Worm (Caenorhabditis elegans) whole organism, L2 larva: ENCODE measurements around the gene sre-26.

Experiments used
- ZK546.5 ChIP-seq: sonication (generic microtip); optimal IDR thresholded peaks from 2 replicates; lab custom pipeline; 2017; ENCODE audit warnings: missing biosample characterization, missing genetic modification characterization
- alr-1 ChIP-seq: fragments of 150-350 bp; optimal IDR thresholded peaks from 2 replicates; lab custom pipeline; 2014; ENCODE audit warnings: missing biosample characterization, missing genetic modification characterization
- aly-2 ChIP-seq: fragments of 150-350 bp; optimal IDR thresholded peaks from 2 replicates; lab custom pipeline; 2014; ENCODE audit warnings: missing biosample characterization, missing genetic modification characterization
- ama-1 ChIP-seq: fragments of 150-350 bp; optimal IDR thresholded peaks from 2 replicates; lab custom pipeline; 2018; ENCODE audit warnings: inconsistent platforms
- blmp-1 ChIP-seq: sonication (generic microtip); optimal IDR thresholded peaks from 2 replicates; lab custom pipeline; 2017; ENCODE audit warnings: missing genetic modification characterization, mild to moderate bottlenecking, missing compliant biosample characterization, antibody characterized with exemption, moderate library complexity; ENCODE audit not compliant: insufficient read depth
- ceh-16 ChIP-seq: fragments of 150-350 bp; optimal IDR thresholded peaks from 2 replicates; lab custom pipeline; 2014; ENCODE audit warnings: missing biosample characterization, missing genetic modification characterization
- dmd-4 ChIP-seq: sonication (generic microtip); optimal IDR thresholded peaks from 2 replicates; lab custom pipeline; 2017; ENCODE audit warnings: missing biosample characterization, missing genetic modification characterization
- egl-27 ChIP-seq: sonication (generic microtip); optimal IDR thresholded peaks from 3 replicates; lab custom pipeline; 2017; ENCODE audit warnings: missing biosample characterization, missing genetic modification reagents, missing genetic modification characterization
- elt-1 ChIP-seq: fragments of 150-350 bp; optimal IDR thresholded peaks from 2 replicates; lab custom pipeline; 2014; ENCODE audit warnings: missing biosample characterization, missing genetic modification characterization
- fos-1 ChIP-seq: fragments of 150-350 bp; optimal IDR thresholded peaks from 2 replicates; lab custom pipeline; 2014; ENCODE audit warnings: missing biosample characterization, missing genetic modification characterization
- lin-11 ChIP-seq: fragments of 150-350 bp; sonication (generic microtip); optimal IDR thresholded peaks from 2 replicates; lab custom pipeline; 2014; ENCODE audit warnings: missing biosample characterization, missing genetic modification characterization, inconsistent platforms, mixed read lengths
- lin-13 ChIP-seq: fragments of 150-350 bp; optimal IDR thresholded peaks from 2 replicates; lab custom pipeline; 2014; ENCODE audit warnings: missing biosample characterization, missing genetic modification reagents, missing genetic modification characterization
- lin-39 ChIP-seq: fragments of 150-350 bp; optimal IDR thresholded peaks from 2 replicates; lab custom pipeline; 2014; ENCODE audit warnings: missing biosample characterization, missing genetic modification reagents, missing genetic modification characterization
- lsy-2 ChIP-seq, 2 experiments: fragments of 150-350 bp in 1 of 2; sonication (generic microtip) in 1 of 2; optimal IDR thresholded peaks; 2 replicates each; lab custom pipeline; 2014 to 2017; ENCODE audit warnings: missing biosample characterization in 2 of 2, missing genetic modification characterization in 2 of 2
- mab-5 ChIP-seq: fragments of 150-350 bp; optimal IDR thresholded peaks from 2 replicates; lab custom pipeline; 2014; ENCODE audit warnings: missing biosample characterization, missing genetic modification characterization
- mdl-1 ChIP-seq, 2 experiments: fragments of 150-350 bp in 1 of 2; sonication (generic microtip) in 1 of 2; optimal IDR thresholded peaks; 2 replicates each; lab custom pipeline; 2017; ENCODE audit warnings: missing biosample characterization in 2 of 2, missing genetic modification characterization in 2 of 2
- nhr-10 ChIP-seq: sonication (generic microtip); optimal IDR thresholded peaks from 2 replicates; lab custom pipeline; 2017; ENCODE audit warnings: missing biosample characterization, missing genetic modification characterization
- nhr-11 ChIP-seq: fragments of 150-350 bp; optimal IDR thresholded peaks from 2 replicates; lab custom pipeline; 2014; ENCODE audit warnings: missing biosample characterization, missing genetic modification characterization
- nhr-129 ChIP-seq: fragments of 150-350 bp; optimal IDR thresholded peaks from 2 replicates; lab custom pipeline; 2014; ENCODE audit warnings: missing biosample characterization, missing genetic modification characterization
- nhr-21 ChIP-seq: fragments of 150-350 bp; optimal IDR thresholded peaks from 2 replicates; lab custom pipeline; 2014; ENCODE audit warnings: missing biosample characterization, missing genetic modification characterization
- nhr-23 ChIP-seq: fragments of 150-350 bp; optimal IDR thresholded peaks from 2 replicates; lab custom pipeline; 2014; ENCODE audit warnings: missing biosample characterization, missing genetic modification reagents, missing genetic modification characterization
- nhr-6 ChIP-seq: fragments of 150-350 bp; optimal IDR thresholded peaks from 2 replicates; lab custom pipeline; 2014; ENCODE audit warnings: missing biosample characterization, missing genetic modification characterization
- nhr-77 ChIP-seq: fragments of 150-350 bp; optimal IDR thresholded peaks from 2 replicates; lab custom pipeline; 2014; ENCODE audit warnings: missing biosample characterization, missing genetic modification characterization
- peb-1 ChIP-seq: fragments of 150-350 bp; optimal IDR thresholded peaks from 2 replicates; lab custom pipeline; 2014; ENCODE audit warnings: missing biosample characterization, missing genetic modification characterization
- sem-4 ChIP-seq: fragments of 150-350 bp; optimal IDR thresholded peaks from 2 replicates; lab custom pipeline; 2014; ENCODE audit warnings: missing biosample characterization, missing genetic modification reagents, missing genetic modification characterization
- skn-1 ChIP-seq: sonication (generic microtip); optimal IDR thresholded peaks from 2 replicates; lab custom pipeline; 2017; ENCODE audit warnings: missing biosample characterization, missing genetic modification characterization
- sma-3 ChIP-seq: sonication (generic microtip); optimal IDR thresholded peaks from 2 replicates; lab custom pipeline; 2016; ENCODE audit warnings: missing genetic modification reagents, missing genetic modification characterization, missing compliant biosample characterization
- sma-9 ChIP-seq, 2 experiments: fragments of 150-350 bp in 1 of 2; sonication (generic microtip) in 1 of 2; optimal IDR thresholded peaks; 2 replicates each; lab custom pipeline; 2014 to 2016; ENCODE audit warnings: missing genetic modification characterization in 2 of 2, mild to moderate bottlenecking in 1 of 2, missing biosample characterization in 1 of 2, missing compliant biosample characterization in 1 of 2, missing genetic modification reagents in 1 of 2, moderate library complexity in 1 of 2
- snpc-4 ChIP-seq: fragments of 150-350 bp; optimal IDR thresholded peaks from 2 replicates; lab custom pipeline; 2014; ENCODE audit warnings: missing biosample characterization, missing genetic modification characterization
- unc-55 ChIP-seq: fragments of 150-350 bp; sonication (generic microtip); optimal IDR thresholded peaks from 3 replicates; lab custom pipeline; 2014; ENCODE audit warnings: missing biosample characterization, missing genetic modification reagents, missing genetic modification characterization
- unc-62 ChIP-seq: fragments of 150-350 bp; optimal IDR thresholded peaks from 2 replicates; lab custom pipeline; 2014; ENCODE audit warnings: missing biosample characterization, missing genetic modification reagents, missing genetic modification characterization
- zag-1 ChIP-seq: fragments of 150-350 bp; optimal IDR thresholded peaks from 2 replicates; lab custom pipeline; 2014; ENCODE audit warnings: missing biosample characterization, missing genetic modification characterization
- ztf-11 ChIP-seq: sonication (generic microtip); optimal IDR thresholded peaks from 2 replicates; lab custom pipeline; 2017; ENCODE audit warnings: missing biosample characterization, missing genetic modification characterization
- ztf-4 ChIP-seq: fragments of 150-350 bp; optimal IDR thresholded peaks from 2 replicates; lab custom pipeline; 2014; ENCODE audit warnings: missing biosample characterization, missing genetic modification characterization

sre-26 gene

DNA sequence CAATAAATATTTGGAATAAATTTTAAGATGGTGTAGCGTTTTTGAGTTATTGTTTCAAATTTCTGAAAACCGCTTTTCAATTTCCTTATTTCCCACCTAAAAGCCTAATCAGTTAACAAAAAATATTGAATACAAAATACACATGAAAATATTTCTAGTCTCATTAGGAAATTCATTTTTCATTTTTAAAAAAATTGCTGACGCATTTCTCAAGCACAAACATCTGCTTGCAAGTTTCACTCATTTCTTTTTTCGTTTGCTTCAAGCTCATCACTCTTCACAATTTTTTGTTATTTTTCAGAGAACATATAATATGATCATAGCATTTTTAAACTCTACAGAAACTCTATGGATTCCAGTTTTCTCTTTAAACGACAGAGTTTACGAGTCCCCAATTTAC lies 32.4 kb downstream of the sre-26 start, which contains the start of gene sre-41:
Gene sre-41 (plus strand): TSS at position 301 of the 400 bp plus-strand sequence.
- no peak for TF ChIP-seq skn-1 (tag; lab: Kevin White, UChicago)
- TF ChIP-seq nhr-11 (tag; lab: Kevin White, UChicago), result no peak
- TF ChIP-seq nhr-10 (tag; lab: Kevin White, UChicago), result no peak
- no peak for TF ChIP-seq nhr-6
- TF ChIP-seq ceh-16 (tag; lab: Kevin White, UChicago), result no peak
- TF ChIP-seq lsy-2 (tag; optimal IDR thresholded peaks at IDR 0.05; lab: Kevin White, UChicago), result no peak
- TF ChIP-seq nhr-129 (tag; lab: Kevin White, UChicago), result no peak
- no peak for TF ChIP-seq egl-27 (tag; lab: Kevin White, UChicago)
- no peak for TF ChIP-seq nhr-77 (tag; lab: Kevin White, UChicago)
- no peak for TF ChIP-seq dmd-4
- TF ChIP-seq unc-55 (GFP tag; lab: Kevin White, UChicago), result no peak
- TF ChIP-seq unc-62 (GFP tag; lab: Kevin White, UChicago), result no peak
- TF ChIP-seq sem-4, result no peak
- no peak for TF ChIP-seq peb-1
- TF ChIP-seq mdl-1 (tag; optimal IDR thresholded peaks at IDR 0.05; lab: Kevin White, UChicago), result no peak
- no peak for TF ChIP-seq aly-2 (tag; lab: Kevin White, UChicago)
- no peak for TF ChIP-seq sma-9 (GFP tag; optimal IDR thresholded peaks at IDR 0.05; lab: Kevin White, UChicago)
- TF ChIP-seq sma-9 (tag; optimal IDR thresholded peaks at IDR 0.05; lab: Kevin White, UChicago), result no peak
- TF ChIP-seq lin-11, result no peak
- no peak for TF ChIP-seq ama-1 (lab: Kevin White, UChicago)
- TF ChIP-seq ZK546.5 (tag; lab: Kevin White, UChicago), result no peak

DNA sequence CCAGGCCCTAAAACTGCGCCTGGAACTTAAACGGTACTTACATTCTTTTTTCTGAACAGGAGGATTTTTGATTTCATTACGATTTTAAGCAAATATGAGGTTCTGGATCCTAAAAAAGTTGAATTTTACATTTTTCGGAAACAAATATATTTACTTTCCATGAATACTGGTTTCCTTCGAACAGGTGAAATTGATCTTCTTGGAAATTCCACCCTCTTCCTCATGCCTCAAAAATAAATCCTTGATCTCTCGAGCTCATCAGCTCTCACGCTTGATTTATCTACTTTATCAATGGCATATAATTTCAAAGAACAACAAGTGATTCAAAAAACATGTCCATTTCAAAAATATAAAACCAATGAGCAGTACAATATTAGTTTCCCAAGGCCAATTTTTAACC lies 32.9 kb downstream of the sre-26 start:
- TF ChIP-seq mab-5 (tag; lab: Kevin White, UChicago) (no peak), peb-1 (no peak), mdl-1 (tag; optimal IDR thresholded peaks at IDR 0.05; lab: Kevin White, UChicago) (no peak), ztf-4 (tag; lab: Kevin White, UChicago) (no peak), nhr-21 (tag; lab: Kevin White, UChicago) (no peak), nhr-23 (tag; lab: Kevin White, UChicago) (no peak), egl-27 (tag; lab: Kevin White, UChicago) (no peak), lin-13 (no peak), snpc-4 (tag; lab: Kevin White, UChicago) (no peak), alr-1 (tag; lab: Kevin White, UChicago) (no peak)

DNA sequence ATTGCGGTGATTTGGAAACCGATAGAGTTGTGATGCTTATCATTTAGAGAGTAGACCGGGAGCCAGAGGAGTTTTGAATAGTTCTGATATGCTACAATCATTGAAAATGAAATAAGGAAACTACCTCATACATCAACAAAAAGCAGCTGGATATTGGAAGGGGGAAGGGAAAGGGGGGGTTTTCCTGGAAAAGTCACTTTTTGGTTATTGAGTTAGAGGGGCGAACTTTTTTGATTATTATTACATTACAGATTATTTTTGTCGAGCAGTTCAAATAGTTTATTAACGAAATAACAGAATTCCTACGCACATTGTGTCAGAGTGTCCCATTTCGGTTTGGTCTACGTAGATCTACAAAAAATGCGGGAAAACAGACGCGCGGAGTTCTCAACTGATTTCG lies 33.6 kb downstream of the sre-26 start, which contains the start of gene sre-42:
Gene sre-42 (minus strand): TSS at position 101 of the 400 bp plus-strand sequence.
- no peak for TF ChIP-seq zag-1 (tag; lab: Kevin White, UChicago)
- no peak for TF ChIP-seq lin-11
- TF ChIP-seq sma-3 (GFP tag; lab: Kevin White, UChicago), result no peak
- TF ChIP-seq fos-1, result no peak
- TF ChIP-seq nhr-6, result no peak
- TF ChIP-seq mdl-1 (tag; optimal IDR thresholded peaks at IDR 0.05; lab: Kevin White, UChicago), result no peak
- TF ChIP-seq ama-1 (lab: Kevin White, UChicago), result no peak
- no peak for TF ChIP-seq sem-4
- TF ChIP-seq unc-55 (GFP tag; lab: Kevin White, UChicago), result no peak
- no peak for TF ChIP-seq elt-1 (tag; lab: Kevin White, UChicago)
- no peak for TF ChIP-seq lin-39 (tag; lab: Kevin White, UChicago)
- TF ChIP-seq dmd-4, result no peak
- no peak for TF ChIP-seq skn-1 (tag; lab: Kevin White, UChicago)

DNA sequence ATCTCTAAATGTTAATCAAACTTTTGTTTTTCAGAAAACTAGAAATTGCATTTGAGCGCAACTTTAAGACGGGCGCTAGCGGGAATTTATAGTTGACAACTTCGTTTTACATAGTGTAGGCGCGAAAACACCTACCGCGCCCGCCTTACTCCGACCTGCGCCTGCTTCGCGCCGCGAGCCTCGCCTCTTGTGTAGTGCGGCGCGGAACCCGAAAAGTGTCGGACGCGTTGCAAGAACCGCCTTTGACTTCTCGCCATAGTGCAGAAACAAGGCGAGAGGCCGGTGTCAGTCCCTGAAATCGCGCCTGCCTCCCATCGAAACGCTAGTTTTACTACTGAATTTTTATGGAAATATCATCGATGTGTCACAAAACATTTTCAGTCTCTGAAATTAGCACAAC lies 34.6 kb downstream of the sre-26 start:
- TF ChIP-seq snpc-4 (tag; lab: Kevin White, UChicago) (peak; percentile 61), mab-5 (tag; lab: Kevin White, UChicago) (no peak), blmp-1 (tag; lab: Kevin White, UChicago) (no peak), ztf-11 (tag; lab: Kevin White, UChicago) (no peak)
